Fruit fly (Drosophila melanogaster) Kc167 (cell line): Measurements from ENCODE around the gene HemK1.

Experiments used
- Myc ChIP-seq: fragments of >200 bp; optimal IDR thresholded peaks from 2 replicates; lab custom pipeline; 2017; ENCODE audit warnings: missing external identifiers
- Sin3A ChIP-seq: fragments of >200 bp; optimal IDR thresholded peaks from 2 replicates; lab custom pipeline; 2018; ENCODE audit warnings: missing external identifiers
- h ChIP-seq: fragments of >200 bp; optimal IDR thresholded peaks from 3 replicates; lab custom pipeline; 2018; ENCODE audit warnings: missing external identifiers
- insv ChIP-seq: fragments of >200 bp; optimal IDR thresholded peaks from 3 replicates; lab custom pipeline; 2018; ENCODE audit warnings: missing external identifiers
- psq ChIP-seq: fragments of >200 bp; optimal IDR thresholded peaks from 2 replicates; lab custom pipeline; 2017; ENCODE audit warnings: missing external identifiers
- ttk ChIP-seq: sonication (Bioruptor generic); optimal IDR thresholded peaks from 2 replicates; lab custom pipeline; 2017; ENCODE audit warnings: missing external identifiers

Gene HemK1

dm6 chr2L:6480212-6480994 lies 12.9 kb upstream of the HemK1 start, which contains the start of the genes Sec61alpha and Daxx:
TSS of gene Sec61alpha (minus strand) at chr2L:6480575.
TSS of gene Daxx (plus strand) at chr2L:6480929.
- TF ChIP-seq insv (lab: Kevin White, UChicago) (no peak), Sin3A (lab: Kevin White, UChicago) (no peak), Myc (no peak), ttk (lab: Kevin White, UChicago) (no peak)

- TF ChIP-seq h (lab: Kevin White, UChicago): no peak
- TF ChIP-seq ttk (lab: Kevin White, UChicago): no peak
- TF ChIP-seq insv (lab: Kevin White, UChicago): no peak
- no peak for TF ChIP-seq psq
- TF ChIP-seq Myc: no peak
- TF ChIP-seq Sin3A (lab: Kevin White, UChicago): no peak
Observed at dm6 chr2L:6479226-6479906, 11.9 kb upstream of the HemK1 start.

- TF ChIP-seq insv (lab: Kevin White, UChicago) (no peak), h (lab: Kevin White, UChicago) (no peak), Sin3A (lab: Kevin White, UChicago) (no peak), Myc (no peak)
Observed at dm6 chr2L:6476753-6477152, 9.3 kb upstream of the HemK1 start, which contains the start of gene CG9536. TSS of gene CG9536 (minus strand) at chr2L:6476975.

dm6 chr2L:6474878-6475582 lies 7.5 kb upstream of the HemK1 start:
- no peak for TF ChIP-seq Sin3A (lab: Kevin White, UChicago)
- no peak for TF ChIP-seq psq
- no peak for TF ChIP-seq h (lab: Kevin White, UChicago)
- no peak for TF ChIP-seq Myc
- TF ChIP-seq insv (lab: Kevin White, UChicago): no peak
- TF ChIP-seq ttk (lab: Kevin White, UChicago): no peak

dm6 chr2L:6474298-6474697 lies 6.8 kb upstream of the HemK1 start:
- TF ChIP-seq Myc: no peak
- TF ChIP-seq insv (lab: Kevin White, UChicago): no peak
- TF ChIP-seq Sin3A (lab: Kevin White, UChicago): no peak
- TF ChIP-seq psq: no peak
- TF ChIP-seq h (lab: Kevin White, UChicago): no peak
- no peak for TF ChIP-seq ttk (lab: Kevin White, UChicago)

- TF ChIP-seq insv (lab: Kevin White, UChicago) (no peak), ttk (lab: Kevin White, UChicago) (no peak), psq (no peak), Myc (no peak), Sin3A (lab: Kevin White, UChicago) (no peak), h (lab: Kevin White, UChicago) (no peak)
Observed at dm6 chr2L:6473076-6474037, 5.9 kb upstream of the HemK1 start, which contains the start of gene mmy. TSS of gene mmy (minus strand) at chr2L:6473904.

- no peak for TF ChIP-seq Myc
- no peak for TF ChIP-seq psq
- no peak for TF ChIP-seq ttk (lab: Kevin White, UChicago)
- TF ChIP-seq Sin3A (lab: Kevin White, UChicago): no peak
Observed at dm6 chr2L:6471978-6472776, 4.7 kb upstream of the HemK1 start.

- TF ChIP-seq insv (lab: Kevin White, UChicago) (no peak), ttk (lab: Kevin White, UChicago) (no peak), Sin3A (lab: Kevin White, UChicago) (no peak), psq (no peak), Myc (no peak), h (lab: Kevin White, UChicago) (no peak)
Observed at dm6 chr2L:6470100-6470644, 2.7 kb upstream of the HemK1 start.

dm6 chr2L:6465497-6465896 lies 2.0 kb downstream of the HemK1 start, which contains the start of gene Rchy1:
TSS of gene Rchy1 (minus strand) at chr2L:6465669.
- no peak for TF ChIP-seq psq
- no peak for TF ChIP-seq ttk (lab: Kevin White, UChicago)
- no peak for TF ChIP-seq h (lab: Kevin White, UChicago)
- TF ChIP-seq insv (lab: Kevin White, UChicago): no peak
- TF ChIP-seq Sin3A (lab: Kevin White, UChicago): no peak
- no peak for TF ChIP-seq Myc

- TF ChIP-seq psq (no peak), Sin3A (lab: Kevin White, UChicago) (no peak)
Observed at dm6 chr2L:6464780-6465179, 2.7 kb downstream of the HemK1 start.
